Fruit fly (Drosophila melanogaster) Kc167 (cell line): ENCODE data around the gene CG17637.

Experiments
- Myc ChIP-seq: fragments of >200 bp; optimal IDR thresholded peaks from 2 replicates; lab custom pipeline; 2017; ENCODE audit warnings: missing external identifiers
- Sin3A ChIP-seq: fragments of >200 bp; optimal IDR thresholded peaks from 2 replicates; lab custom pipeline; 2018; ENCODE audit warnings: missing external identifiers
- h ChIP-seq: fragments of >200 bp; optimal IDR thresholded peaks from 3 replicates; lab custom pipeline; 2018; ENCODE audit warnings: missing external identifiers
- insv ChIP-seq: fragments of >200 bp; optimal IDR thresholded peaks from 3 replicates; lab custom pipeline; 2018; ENCODE audit warnings: missing external identifiers
- psq ChIP-seq: fragments of >200 bp; optimal IDR thresholded peaks from 2 replicates; lab custom pipeline; 2017; ENCODE audit warnings: missing external identifiers
- ttk ChIP-seq: sonication (Bioruptor generic); optimal IDR thresholded peaks from 2 replicates; lab custom pipeline; 2017; ENCODE audit warnings: missing external identifiers

Gene CG17637

DNA sequence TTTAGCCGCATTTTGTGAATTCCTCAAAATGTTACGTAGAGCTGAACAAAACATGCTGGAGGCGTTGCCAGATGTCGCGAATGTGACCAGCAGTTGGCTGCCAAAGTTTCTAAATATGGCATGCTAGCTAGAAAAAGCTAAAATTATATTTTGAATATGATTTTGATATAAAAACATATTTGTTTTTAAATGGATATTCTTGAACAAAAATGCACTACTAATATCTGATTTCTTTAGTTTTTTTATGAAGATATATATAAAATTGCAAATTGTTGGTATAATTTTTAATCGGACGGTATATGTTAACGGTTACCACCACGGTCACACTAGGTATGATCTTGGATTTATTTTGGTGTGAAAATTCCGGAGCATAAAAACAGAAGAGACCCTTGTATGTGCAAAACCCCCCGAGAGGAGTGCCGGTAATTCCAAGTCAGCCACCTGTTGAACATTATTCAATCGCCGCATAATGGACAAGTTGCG is 16.7 kb downstream of the CG17637 start, which contains the start of the genes mTerf3 and CG5104:
mTerf3 (minus strand) TSS at position 86 of the 483 bp plus-strand sequence.
CG5104 (plus strand) TSS at position 323 of the 483 bp plus-strand sequence.
- TF ChIP-seq Myc (lab: Kevin White, UChicago) (no peak), h (no peak), Sin3A (lab: Kevin White, UChicago) (no peak), psq (no peak), ttk (lab: Kevin White, UChicago) (no peak), insv (lab: Kevin White, UChicago) (no peak)

DNA sequence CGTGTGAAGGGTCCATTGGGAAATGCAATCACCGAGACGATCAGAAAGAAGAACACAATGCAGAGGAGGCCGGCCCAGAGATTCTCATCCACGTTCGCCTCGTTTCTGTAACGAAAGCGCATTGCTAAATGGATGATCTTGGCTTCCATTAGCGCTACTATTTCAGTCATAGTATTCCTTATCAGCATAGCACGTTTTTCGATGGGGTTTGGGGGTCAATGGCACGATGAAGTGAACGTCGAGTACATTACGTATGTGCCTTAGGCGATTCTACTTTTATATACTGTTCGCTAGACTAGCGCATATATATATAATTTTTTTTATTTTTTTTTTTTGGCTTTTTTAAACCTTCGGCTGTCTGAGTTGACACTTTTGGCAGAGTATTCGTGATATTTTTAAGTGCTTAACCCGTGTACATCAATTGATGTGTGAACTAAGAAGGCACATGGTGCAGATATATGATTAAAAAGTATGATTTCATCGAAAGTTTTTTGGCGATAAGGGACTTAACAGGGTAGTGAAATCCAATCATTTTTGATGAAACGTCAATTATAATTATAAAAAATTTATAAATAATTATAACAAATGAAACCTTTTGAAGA is 20.5 kb downstream of the CG17637 start:
- no peak for TF ChIP-seq psq
- no peak for TF ChIP-seq insv (lab: Kevin White, UChicago)
- no peak for TF ChIP-seq Sin3A (lab: Kevin White, UChicago)
- TF ChIP-seq ttk (lab: Kevin White, UChicago) = no peak
- no peak for TF ChIP-seq Myc (lab: Kevin White, UChicago)
- no peak for TF ChIP-seq h

dm6 chr3L:20525743-20526142 is 21.8 kb downstream of the CG17637 start:
- TF ChIP-seq ttk (lab: Kevin White, UChicago) = no peak
- no peak for TF ChIP-seq psq
- no peak for TF ChIP-seq Sin3A (lab: Kevin White, UChicago)

DNA sequence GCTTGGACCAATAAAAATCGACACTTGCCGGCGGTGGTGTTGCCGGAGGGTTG is 22.0 kb downstream of the CG17637 start, which contains the start of gene Pss:
Pss (minus strand) TSS at position 32 of the 53 bp plus-strand sequence.
- no peak for TF ChIP-seq ttk (lab: Kevin White, UChicago)

- no peak for TF ChIP-seq psq
- TF ChIP-seq h = no peak
- TF ChIP-seq Sin3A (lab: Kevin White, UChicago) = no peak
- no peak for TF ChIP-seq Myc (lab: Kevin White, UChicago)
- TF ChIP-seq insv (lab: Kevin White, UChicago) = no peak
- TF ChIP-seq ttk (lab: Kevin White, UChicago) = no peak
Observed at dm6 chr3L:20526196-20526740, 22.3 kb downstream of the CG17637 start, which contains the start of gene Nubp2. TSS of gene Nubp2 (plus strand) at chr3L:20526576.

DNA sequence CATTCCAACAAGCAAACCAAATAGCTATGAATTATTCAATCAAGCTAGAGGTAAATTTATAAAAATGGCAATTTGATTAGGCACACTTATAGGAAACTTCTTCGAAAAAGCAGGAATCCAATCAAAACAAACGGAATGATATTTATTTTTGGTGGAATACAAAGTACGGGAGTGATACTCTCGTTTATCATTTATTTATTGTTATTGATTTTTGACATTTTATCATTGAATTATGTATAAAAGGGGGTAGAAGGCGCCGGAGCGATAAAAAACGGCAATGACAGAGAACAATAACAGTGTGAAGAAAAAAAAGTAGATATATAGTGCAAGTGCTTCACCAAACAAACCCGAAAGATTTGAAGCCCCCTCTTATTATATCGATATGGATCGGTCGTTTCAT is 25.9 kb downstream of the CG17637 start:
- TF ChIP-seq psq (no peak), Myc (lab: Kevin White, UChicago) (no peak), Sin3A (lab: Kevin White, UChicago) (no peak), ttk (lab: Kevin White, UChicago) (no peak), insv (lab: Kevin White, UChicago) (no peak)

dm6 chr3L:20530347-20531177 is 26.6 kb downstream of the CG17637 start:
- no peak for TF ChIP-seq Myc (lab: Kevin White, UChicago)
- TF ChIP-seq insv (lab: Kevin White, UChicago) = no peak
- TF ChIP-seq psq = no peak
- no peak for TF ChIP-seq h
- TF ChIP-seq ttk (lab: Kevin White, UChicago) = no peak
- TF ChIP-seq Sin3A (lab: Kevin White, UChicago) = no peak

- no peak for TF ChIP-seq Sin3A (lab: Kevin White, UChicago)
Observed at dm6 chr3L:20531257-20531656, 27.3 kb downstream of the CG17637 start.

DNA sequence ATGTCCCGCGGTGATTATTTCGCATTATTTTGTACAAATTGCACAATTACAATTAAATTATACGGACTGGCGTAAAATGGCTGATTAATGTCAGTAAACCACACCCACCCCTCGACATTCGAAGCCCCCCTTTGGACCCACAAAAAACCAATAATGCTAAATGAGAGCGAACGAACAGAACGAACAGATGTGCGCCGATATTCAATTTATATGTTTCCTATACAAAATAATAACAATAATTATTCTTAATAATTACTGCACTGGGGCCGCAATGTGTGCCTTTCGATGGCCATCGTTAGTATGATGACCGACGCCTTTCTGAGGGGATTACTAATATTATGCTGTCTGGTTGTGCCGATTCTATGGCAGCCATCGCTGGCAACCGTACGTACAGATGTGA is 29.4 kb downstream of the CG17637 start, which contains the start of gene CG13250:
CG13250 (plus strand) TSS at position 301 of the 400 bp plus-strand sequence.
- TF ChIP-seq Myc (lab: Kevin White, UChicago) (no peak), insv (lab: Kevin White, UChicago) (no peak), ttk (lab: Kevin White, UChicago) (no peak), h (no peak), psq (no peak), Sin3A (lab: Kevin White, UChicago) (no peak)

DNA sequence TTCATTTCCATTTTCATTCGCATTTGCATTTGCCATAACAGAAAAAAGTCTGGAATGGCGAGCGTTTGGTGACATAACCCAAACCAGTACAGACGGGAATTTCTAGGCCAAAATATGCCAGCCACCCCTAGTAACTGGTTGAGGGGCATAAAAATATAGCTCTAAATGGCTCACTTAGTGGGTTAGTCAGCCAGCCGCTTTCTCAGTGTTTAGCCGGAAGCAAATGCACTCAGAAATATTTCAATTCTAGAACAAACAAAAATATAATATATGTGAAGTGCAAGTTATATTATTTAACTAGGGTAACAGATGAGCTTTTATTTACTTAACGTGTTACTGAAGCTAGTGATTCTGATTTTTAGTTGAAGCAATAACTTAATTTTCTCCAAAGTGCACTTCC is 32.9 kb downstream of the CG17637 start:
- no peak for TF ChIP-seq insv (lab: Kevin White, UChicago)
- TF ChIP-seq Sin3A (lab: Kevin White, UChicago) = no peak
- TF ChIP-seq psq = no peak
- TF ChIP-seq h = no peak
- TF ChIP-seq Myc (lab: Kevin White, UChicago) = no peak
- TF ChIP-seq ttk (lab: Kevin White, UChicago) = no peak

DNA sequence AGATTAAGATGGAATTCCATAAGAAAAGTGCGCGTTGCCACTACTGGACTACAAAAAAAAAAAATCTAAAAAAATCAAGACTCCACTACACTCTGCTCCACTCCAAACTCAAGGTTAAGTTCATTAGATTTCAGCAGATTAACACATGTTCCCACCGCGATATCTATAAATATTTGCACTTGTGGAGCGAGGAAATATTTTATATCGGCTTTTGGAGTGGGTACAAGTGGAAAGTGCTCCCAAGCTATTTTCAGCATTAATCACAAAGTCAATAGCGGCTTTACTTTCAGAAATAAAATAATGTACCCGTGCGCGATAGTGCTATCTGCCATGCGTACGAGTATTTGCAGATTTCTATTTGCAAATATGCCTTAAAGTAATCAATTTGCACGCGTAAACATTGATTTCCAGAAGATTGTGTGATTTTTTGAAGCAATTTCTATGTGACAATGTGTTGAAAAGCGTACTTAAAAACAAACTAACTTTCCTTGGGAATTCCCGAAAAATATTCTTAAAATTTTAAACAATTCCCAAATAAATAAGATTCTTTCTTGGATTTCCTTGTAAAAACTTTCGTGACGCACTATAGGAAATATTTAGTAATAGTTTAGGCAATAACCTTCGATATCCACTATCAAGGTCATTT is 33.8 kb downstream of the CG17637 start:
- no peak for TF ChIP-seq insv (lab: Kevin White, UChicago)
- no peak for TF ChIP-seq Sin3A (lab: Kevin White, UChicago)
- TF ChIP-seq psq = no peak
- no peak for TF ChIP-seq Myc (lab: Kevin White, UChicago)
- no peak for TF ChIP-seq ttk (lab: Kevin White, UChicago)
- no peak for TF ChIP-seq h

dm6 chr3L:20538458-20538857 is 34.5 kb downstream of the CG17637 start:
- TF ChIP-seq ttk (lab: Kevin White, UChicago) (no peak), Myc (lab: Kevin White, UChicago) (no peak), h (no peak), Sin3A (lab: Kevin White, UChicago) (no peak), psq (no peak), insv (lab: Kevin White, UChicago) (no peak)
